Fruit fly (Drosophila melanogaster): ENCODE measurements around the gene CG12170.

CG12170 gene

dm6 chr3R:5660198-5660893 is 23.3 kb downstream of the CG12170 start, which contains the start of gene Wdr33 (continued):
- TF ChIP-seq CG31224 (GFP tag; IDR thresholded peaks at IDR 0.05): no peak
- peak; percentile 34 for TF ChIP-seq Dek (tag; optimal IDR thresholded peaks at IDR 0.05)
- TF ChIP-seq caup (GFP tag; optimal IDR thresholded peaks at IDR 0.05; ENCODE audit: severe bottlenecking): no peak
- no peak for TF ChIP-seq CG17912 (GFP tag; optimal IDR thresholded peaks at IDR 0.05)
- TF ChIP-seq ci (GFP tag; IDR thresholded peaks at IDR 0.05): no peak; the same call in 2 of the 3 replicates
- TF ChIP-seq CG7963 (GFP tag; IDR thresholded peaks at IDR 0.05; ENCODE audit: partially characterized antibody): peak; percentile 83
- TF ChIP-seq disco-r (GFP tag; optimal IDR thresholded peaks at IDR 0.05): no peak
- TF ChIP-seq NK7.1 (GFP tag; optimal IDR thresholded peaks at IDR 0.05): no peak
- TF ChIP-seq chm (GFP tag; IDR thresholded peaks at IDR 0.05): no peak
- TF ChIP-seq Eip74EF (GFP tag; optimal IDR thresholded peaks at IDR 0.05): no peak
- no peak for TF ChIP-seq phol (tag; optimal IDR thresholded peaks at IDR 0.05)
- no peak for TF ChIP-seq vfl (GFP tag; optimal IDR thresholded peaks at IDR 0.05)
- no peak for TF ChIP-seq CG11723 (GFP tag; optimal IDR thresholded peaks at IDR 0.05)
- TF ChIP-seq CG14860 (GFP tag; IDR thresholded peaks at IDR 0.05; ENCODE audit: partially characterized antibody): peak; percentile 83
- no peak for TF ChIP-seq scrt (GFP tag; optimal IDR thresholded peaks at IDR 0.05)
- TF ChIP-seq inv (GFP tag; IDR thresholded peaks at IDR 0.05; ENCODE audit: partially characterized antibody): peak; percentile 91
- no peak for TF ChIP-seq CG33213 (GFP tag; optimal IDR thresholded peaks at IDR 0.05)
- no peak for TF ChIP-seq Lpt (GFP tag; optimal IDR thresholded peaks at IDR 0.05)
- TF ChIP-seq CG13296 (GFP tag; optimal IDR thresholded peaks at IDR 0.05): peak; percentile 39
- no peak for TF ChIP-seq Sox102F (GFP tag; optimal IDR thresholded peaks at IDR 0.05)
- TF ChIP-seq Mrtf (GFP tag; IDR thresholded peaks at IDR 0.05): no peak
- TF ChIP-seq CG16779 (GFP tag; IDR thresholded peaks at IDR 0.05): no peak
- TF ChIP-seq repo (GFP tag; optimal IDR thresholded peaks at IDR 0.05): no peak
- no peak for TF ChIP-seq HmgD (GFP tag; optimal IDR thresholded peaks at IDR 0.05)
- TF ChIP-seq en (GFP tag; optimal IDR thresholded peaks at IDR 0.05): no peak
- no peak for TF ChIP-seq CG9876 (GFP tag; optimal IDR thresholded peaks at IDR 0.05)
- peak; percentile 15 for TF ChIP-seq trem (tag; optimal IDR thresholded peaks at IDR 0.05)
- TF ChIP-seq luna (GFP tag; optimal IDR thresholded peaks at IDR 0.05): no peak
- TF ChIP-seq Tbp (GFP tag; optimal IDR thresholded peaks at IDR 0.05): no peak
- no peak for TF ChIP-seq Optix (GFP tag; IDR thresholded peaks at IDR 0.05)
- no peak for TF ChIP-seq fru (optimal IDR thresholded peaks at IDR 0.05)
- TF ChIP-seq Hmr (GFP tag; optimal IDR thresholded peaks at IDR 0.05): peak; percentile 60
- peak; percentile 69 for TF ChIP-seq CG13775 (GFP tag; optimal IDR thresholded peaks at IDR 0.05)
- no peak for TF ChIP-seq CG12236 (GFP tag; optimal IDR thresholded peaks at IDR 0.05)
- no peak for TF ChIP-seq grn (GFP tag; optimal IDR thresholded peaks at IDR 0.05)
- TF ChIP-seq CG31441 (GFP tag; IDR thresholded peaks at IDR 0.05): no peak
- peak; percentile 36 for TF ChIP-seq CG8924 (tag; optimal IDR thresholded peaks at IDR 0.05)
- TF ChIP-seq CG11085 (GFP tag; IDR thresholded peaks at IDR 0.05): no peak
- TF ChIP-seq slbo (GFP tag; IDR thresholded peaks at IDR 0.05): peak; percentile 7; the same call in 1 of the 2 replicates
- TF ChIP-seq crp (GFP tag; optimal IDR thresholded peaks at IDR 0.05): no peak
- TF ChIP-seq vvl (GFP tag; IDR thresholded peaks at IDR 0.05): no peak; the same call in 1 of the 2 replicates
- TF ChIP-seq Awh (GFP tag; IDR thresholded peaks at IDR 0.05): no peak
- no peak for TF ChIP-seq Hand (GFP tag; optimal IDR thresholded peaks at IDR 0.05)
- 0 out of 2 replicates have a peak, but pooled peaks have one; percentile 19 for TF ChIP-seq CG6272 (GFP tag; IDR thresholded peaks at IDR 0.05)
- TF ChIP-seq chinmo (GFP tag; IDR thresholded peaks at IDR 0.05; ENCODE audit: partially characterized antibody): peak; percentile 61; the same call in 2 of the 4 replicates
- TF ChIP-seq CG12219 (GFP tag; optimal IDR thresholded peaks at IDR 0.05): no peak
- TF ChIP-seq oc (tag; optimal IDR thresholded peaks at IDR 0.05): no peak
- TF ChIP-seq CG9609 (GFP tag; optimal IDR thresholded peaks at IDR 0.05): no peak
- no peak for TF ChIP-seq kah (GFP tag; optimal IDR thresholded peaks at IDR 0.05)
- TF ChIP-seq Xrp1 (GFP tag; IDR thresholded peaks at IDR 0.05): no peak
